Fruit fly (Drosophila melanogaster) whole organism, embryonic: ENCODE data around the gene hook.

ENCODE experiments used
- B-H1 ChIP-seq: fragments of 200-800 bp; sonication (Bioruptor generic); IDR thresholded peaks from 3 replicates; pipeline ENCODE4 v1.3.6; 2022; ENCODE audit warnings: missing biosample characterization, missing genetic modification characterization
- CG10431 ChIP-seq: fragments of 200-800 bp; sonication (Bioruptor generic); optimal IDR thresholded peaks from 3 replicates; lab custom pipeline; 2018; ENCODE audit warnings: missing biosample characterization, mild to moderate bottlenecking, missing genetic modification characterization
- CG12219 ChIP-seq: fragments of 200-800 bp; sonication (Bioruptor generic); optimal IDR thresholded peaks from 3 replicates; lab custom pipeline; 2018; ENCODE audit warnings: missing biosample characterization, mild to moderate bottlenecking, missing genetic modification characterization
- CG12299 ChIP-seq: fragments of 200-800 bp; sonication (Bioruptor generic); optimal IDR thresholded peaks from 2 replicates; lab custom pipeline; 2018; ENCODE audit warnings: missing biosample characterization, mild to moderate bottlenecking, missing genetic modification characterization
- CG13894 ChIP-seq: fragments of 200-800 bp; sonication (Bioruptor generic); optimal IDR thresholded peaks from 3 replicates; lab custom pipeline; 2018; ENCODE audit warnings: missing biosample characterization, mild to moderate bottlenecking, missing genetic modification characterization, moderate library complexity
- CG14014 ChIP-seq: fragments of 200-800 bp; sonication (Bioruptor generic); IDR thresholded peaks from 2 replicates; pipeline ENCODE4 v1.3.6; 2022; ENCODE audit warnings: missing biosample characterization, missing genetic modification characterization
- CG14860 ChIP-seq: fragments of 200-800 bp; sonication (Bioruptor generic); IDR thresholded peaks from 3 replicates; pipeline ENCODE4 v1.3.6; 2022; ENCODE audit warnings: missing biosample characterization, missing genetic modification characterization; ENCODE audit not compliant: partially characterized antibody
- CG14965 ChIP-seq: fragments of 200-800 bp; sonication (Bioruptor generic); optimal IDR thresholded peaks from 2 replicates; lab custom pipeline; 2016; ENCODE audit warnings: missing biosample characterization, missing genetic modification characterization, borderline replicate concordance
- CG1602 ChIP-seq: fragments of 200-800 bp; sonication (Bioruptor generic); optimal IDR thresholded peaks from 3 replicates; lab custom pipeline; 2016; ENCODE audit warnings: missing biosample characterization, missing genetic modification characterization
- CG2199 ChIP-seq: fragments of 200-800 bp; sonication (Bioruptor generic); IDR thresholded peaks from 3 replicates; pipeline ENCODE4 v1.3.6; 2022; ENCODE audit warnings: missing biosample characterization, missing genetic modification characterization
- CG32767 ChIP-seq: fragments of 200-800 bp; sonication (Bioruptor generic); IDR thresholded peaks from 2 replicates; pipeline ENCODE4 v1.3.6; 2022; ENCODE audit warnings: missing biosample characterization, missing genetic modification characterization
- CG3995 ChIP-seq: fragments of 200-800 bp; sonication (Bioruptor generic); optimal IDR thresholded peaks from 3 replicates; lab custom pipeline; 2016; ENCODE audit warnings: missing biosample characterization, missing genetic modification characterization
- CG42726 ChIP-seq: fragments of 200-800 bp; sonication (Bioruptor generic); IDR thresholded peaks from 2 replicates; pipeline ENCODE4 v1.3.6; 2022; ENCODE audit warnings: missing biosample characterization, missing genetic modification characterization; ENCODE audit not compliant: partially characterized antibody
- CG4854 ChIP-seq: fragments of 200-800 bp; sonication (Bioruptor generic); optimal IDR thresholded peaks from 2 replicates; lab custom pipeline; 2016; ENCODE audit warnings: missing biosample characterization, missing genetic modification characterization, inconsistent platforms
- CG5953 ChIP-seq: fragments of 200-800 bp; sonication (Bioruptor generic); IDR thresholded peaks from 2 replicates; pipeline ENCODE4 v1.3.6; 2022; ENCODE audit warnings: missing biosample characterization, missing genetic modification characterization
- CG6854 ChIP-seq: fragments of 200-800 bp; sonication (Bioruptor generic); optimal IDR thresholded peaks from 3 replicates; lab custom pipeline; 2017; ENCODE audit warnings: missing biosample characterization, mild to moderate bottlenecking, missing genetic modification characterization
- CG7271 ChIP-seq: fragments of 200-800 bp; sonication (Bioruptor generic); optimal IDR thresholded peaks from 2 replicates; lab custom pipeline; 2018; ENCODE audit warnings: missing biosample characterization, mild to moderate bottlenecking, missing genetic modification characterization, moderate library complexity
- CG7357 ChIP-seq: fragments of 200-800 bp; sonication (Bioruptor generic); IDR thresholded peaks from 3 replicates; pipeline ENCODE4 v1.3.6; 2022; ENCODE audit warnings: missing biosample characterization, missing genetic modification characterization
- CG8924 ChIP-seq: fragments of 200-800 bp; optimal IDR thresholded peaks from 3 replicates; lab custom pipeline; 2019; ENCODE audit warnings: missing biosample characterization, mild to moderate bottlenecking, missing genetic modification characterization, moderate library complexity
- CG8944 ChIP-seq: fragments of 200-800 bp; sonication (Bioruptor generic); optimal IDR thresholded peaks from 3 replicates; lab custom pipeline; 2016; ENCODE audit warnings: missing biosample characterization, missing genetic modification characterization
- CG9727 ChIP-seq: fragments of 200-800 bp; sonication (Bioruptor generic); optimal IDR thresholded peaks from 3 replicates; lab custom pipeline; 2017; ENCODE audit warnings: missing biosample characterization, mild to moderate bottlenecking, missing genetic modification characterization
- D19B ChIP-seq: fragments of 200-800 bp; sonication (Bioruptor generic); optimal IDR thresholded peaks from 2 replicates; lab custom pipeline; 2017; ENCODE audit warnings: missing biosample characterization, mild to moderate bottlenecking, missing genetic modification characterization
- Doc2 ChIP-seq: fragments of 200-800 bp; sonication (Bioruptor generic); IDR thresholded peaks from 2 replicates; pipeline ENCODE4 v1.3.6; 2022; ENCODE audit warnings: missing biosample characterization, missing genetic modification characterization
- ERR ChIP-seq: fragments of 200-800 bp; sonication (Bioruptor generic); optimal IDR thresholded peaks from 2 replicates; lab custom pipeline; 2016; ENCODE audit warnings: missing biosample characterization, missing genetic modification characterization
- Fer3 ChIP-seq: fragments of 200-800 bp; sonication (Bioruptor generic); optimal IDR thresholded peaks from 2 replicates; lab custom pipeline; 2018; ENCODE audit warnings: missing biosample characterization, mild to moderate bottlenecking, missing genetic modification characterization, moderate library complexity
- Hr3 ChIP-seq: fragments of 200-800 bp; sonication (Bioruptor generic); optimal IDR thresholded peaks from 3 replicates; lab custom pipeline; 2016; ENCODE audit warnings: missing biosample characterization, missing genetic modification characterization
- Hr39 ChIP-seq: fragments of >200 bp; optimal IDR thresholded peaks from 2 replicates; lab custom pipeline; 2017
- Jarid2 ChIP-seq: fragments of 200-800 bp; sonication (Bioruptor generic); optimal IDR thresholded peaks from 3 replicates; lab custom pipeline; 2017; ENCODE audit warnings: mild to moderate bottlenecking, missing biosample characterization, missing genetic modification reagents, missing genetic modification characterization
- Lim3 ChIP-seq: fragments of 200-800 bp; sonication (Bioruptor generic); IDR thresholded peaks from 2 replicates; pipeline ENCODE4 v1.3.6; 2022; ENCODE audit warnings: missing biosample characterization, missing genetic modification characterization
- Mad ChIP-seq: fragments of 200-800 bp; sonication (Bioruptor generic); optimal IDR thresholded peaks from 2 replicates; lab custom pipeline; 2016; ENCODE audit warnings: missing biosample characterization, missing genetic modification characterization
- Myb ChIP-seq: fragments of 200-800 bp; sonication (Bioruptor generic); optimal IDR thresholded peaks from 2 replicates; lab custom pipeline; 2016; ENCODE audit warnings: missing biosample characterization, missing genetic modification characterization
- Rx ChIP-seq: fragments of 200-800 bp; sonication (Bioruptor generic); IDR thresholded peaks from 2 replicates; pipeline ENCODE4 v1.3.6; 2022; ENCODE audit warnings: missing biosample characterization, missing genetic modification characterization
- aop ChIP-seq: fragments of 200-800 bp; sonication (Bioruptor generic); IDR thresholded peaks from 2 replicates; pipeline ENCODE4 v1.3.6; 2022; ENCODE audit warnings: missing biosample characterization, missing genetic modification characterization
- bigmax ChIP-seq: fragments of 200-800 bp; sonication (Bioruptor generic); optimal IDR thresholded peaks from 2 replicates; lab custom pipeline; 2018; ENCODE audit warnings: missing biosample characterization, mild to moderate bottlenecking, missing genetic modification characterization
- cato ChIP-seq: fragments of 200-800 bp; sonication (Bioruptor generic); optimal IDR thresholded peaks from 2 replicates; lab custom pipeline; 2016; ENCODE audit warnings: missing biosample characterization, missing genetic modification characterization, borderline replicate concordance
- croc ChIP-seq: fragments of 200-800 bp; sonication (Bioruptor generic); conservative IDR thresholded peaks from 3 replicates; pipeline ENCODE4 v1.3.6; 2022; ENCODE audit warnings: missing biosample characterization, missing genetic modification characterization
- ems ChIP-seq: fragments of 200-800 bp; sonication (Bioruptor generic); optimal IDR thresholded peaks from 3 replicates; lab custom pipeline; 2016; ENCODE audit warnings: missing biosample characterization, missing genetic modification characterization
- gem ChIP-seq: fragments of 200-800 bp; sonication (Bioruptor generic); optimal IDR thresholded peaks from 2 replicates; lab custom pipeline; 2019; ENCODE audit warnings: missing biosample characterization, mild to moderate bottlenecking, missing genetic modification characterization, moderate library complexity
- gfzf ChIP-seq: fragments of 200-800 bp; sonication (Bioruptor generic); optimal IDR thresholded peaks from 2 replicates; lab custom pipeline; 2016; ENCODE audit warnings: missing biosample characterization, mild to moderate bottlenecking, missing genetic modification characterization, moderate library complexity
- gt ChIP-seq: fragments of 200-800 bp; sonication (Bioruptor generic); IDR thresholded peaks from 2 replicates; pipeline ENCODE4 v1.3.6; 2022; ENCODE audit warnings: missing biosample characterization, missing genetic modification characterization
- hbn ChIP-seq: fragments of 200-800 bp; sonication (Bioruptor generic); IDR thresholded peaks from 2 replicates; pipeline ENCODE4 v1.3.6; 2022; ENCODE audit warnings: missing biosample characterization, missing genetic modification characterization; ENCODE audit not compliant: partially characterized antibody
- p53 ChIP-seq: fragments of 200-800 bp; sonication (Bioruptor generic); optimal IDR thresholded peaks from 2 replicates; lab custom pipeline; 2016; ENCODE audit warnings: missing biosample characterization, missing genetic modification characterization
- prd ChIP-seq, 3 experiments: fragments of >200 bp in 2 of 3; fragments of 200-800 bp in 1 of 3; sonication (Bioruptor generic) in 1 of 3; optimal IDR thresholded peaks in 2 of 3; IDR thresholded peaks in 1 of 3; 2 replicates in 2 of 3; 3 replicates in 1 of 3; pipeline versions ENCODE4 v1.3.6 to Lab custom; 2017 to 2022; ENCODE audit warnings: missing biosample characterization in 1 of 3, missing genetic modification characterization in 1 of 3
- run ChIP-seq: fragments of 200-800 bp; sonication (Bioruptor generic); optimal IDR thresholded peaks from 3 replicates; lab custom pipeline; 2018; ENCODE audit warnings: missing biosample characterization, mild to moderate bottlenecking, missing genetic modification characterization
- sc ChIP-seq, 3 experiments: fragments of >200 bp in 2 of 3; fragments of 200-800 bp in 1 of 3; sonication (Bioruptor generic) in 1 of 3; optimal IDR thresholded peaks; 2 replicates in 2 of 3; 3 replicates in 1 of 3; lab custom pipeline; 2017; ENCODE audit warnings: mild to moderate bottlenecking in 1 of 3, missing biosample characterization in 1 of 3, missing genetic modification characterization in 1 of 3, missing genetic modification reagents in 1 of 3
- schlank ChIP-seq: fragments of 200-800 bp; sonication (Bioruptor generic); optimal IDR thresholded peaks from 2 replicates; lab custom pipeline; 2018; ENCODE audit warnings: missing biosample characterization, mild to moderate bottlenecking, missing genetic modification characterization
- sd ChIP-seq: fragments of 200-800 bp; sonication (Bioruptor generic); optimal IDR thresholded peaks from 3 replicates; lab custom pipeline; 2018; ENCODE audit warnings: missing biosample characterization, mild to moderate bottlenecking, missing genetic modification characterization, moderate library complexity
- tll ChIP-seq, 2 experiments: fragments of 200-800 bp in 1 of 2; fragments of >200 bp in 1 of 2; sonication (Bioruptor generic) in 1 of 2; optimal IDR thresholded peaks; 2 replicates each; lab custom pipeline; 2017 to 2019; ENCODE audit warnings: missing biosample characterization in 2 of 2, missing genetic modification characterization in 2 of 2, mild to moderate bottlenecking in 1 of 2, moderate library complexity in 1 of 2
- zfh1 ChIP-seq: fragments of 200-800 bp; sonication (Bioruptor generic); IDR thresholded peaks from 3 replicates; pipeline ENCODE4 v1.3.6; 2022; ENCODE audit warnings: missing biosample characterization, missing genetic modification characterization

The hook gene

dm6 chr2L:19045111-19045560 lies 11.8 kb upstream of the hook start, which contains the start of the genes Ttc19 and Acn (continued):
- TF ChIP-seq CG4854 (GFP tag; lab: Kevin White, UChicago) (peak; percentile 78), run (tag; lab: Kevin White, UChicago) (no peak), CG32767 (GFP tag; lab: Robert Waterston, UW) (peak; percentile 50), CG42726 (GFP tag; lab: Robert Waterston, UW) (peak; percentile 92), D19B (GFP tag; lab: Kevin White, UChicago) (peak; percentile 44), Mad (GFP tag; lab: Kevin White, UChicago) (peak; percentile 81), CG14860 (GFP tag; lab: Robert Waterston, UW) (peak; percentile 96), B-H1 (GFP tag; lab: Robert Waterston, UW) (peak; percentile 70), ERR (peak; percentile 73), CG1602 (GFP tag; lab: Kevin White, UChicago) (peak; percentile 83), cato (GFP tag; lab: Kevin White, UChicago) (peak; percentile 68), CG7271 (peak; percentile 74), sd (no peak), Doc2 (GFP tag; lab: Robert Waterston, UW) (no peak), hbn (peak; percentile 94), gfzf (GFP tag; lab: Kevin White, UChicago) (peak; percentile 37), Hr3 (GFP tag; lab: Kevin White, UChicago) (peak; percentile 81), schlank (tag; lab: Kevin White, UChicago) (peak; percentile 62), zfh1 (GFP tag; lab: Robert Waterston, UW) (peak; percentile 90), gt (0 out of 2 replicates have a peak, but pooled peaks have one; percentile 40), ems (peak; percentile 85), CG6854 (GFP tag; lab: Kevin White, UChicago) (peak; percentile 33), tll (GFP tag; optimal IDR thresholded peaks at IDR 0.05; lab: Kevin White, UChicago) (no peak), Jarid2 (no peak), CG7357 (GFP tag; lab: Robert Waterston, UW) (peak; percentile 49; the same call in 1 of the 3 replicates), CG9727 (GFP tag; lab: Kevin White, UChicago) (peak; percentile 86), Hr39 (no peak), CG13894 (no peak), CG14965 (GFP tag; lab: Kevin White, UChicago) (peak; percentile 18), CG3995 (GFP tag; lab: Kevin White, UChicago) (peak; percentile 16), Lim3 (peak; percentile 46; the same call in 1 of the 2 replicates), croc (GFP tag; lab: Robert Waterston, UW) (peak; percentile 56; the same call in 1 of the 3 replicates), CG12299 (tag; lab: Kevin White, UChicago) (peak; percentile 51), Myb (GFP tag; lab: Kevin White, UChicago) (peak; percentile 88), gem (tag; lab: Kevin White, UChicago) (peak; percentile 88), prd (optimal IDR thresholded peaks at IDR 0.05; lab: Kevin White, UChicago) (no peak), prd (GFP tag; IDR thresholded peaks at IDR 0.05; lab: Robert Waterston, UW) (peak; percentile 89), CG5953 (0 out of 2 replicates have a peak, but pooled peaks have one; percentile 25), CG8944 (GFP tag; lab: Kevin White, UChicago) (peak; percentile 91), CG8924 (tag; lab: Kevin White, UChicago) (peak; percentile 85), aop (GFP tag; lab: Robert Waterston, UW) (0 out of 2 replicates have a peak, but pooled peaks have one; percentile 20), CG12219 (peak; percentile 59), CG14014 (peak; percentile 78), bigmax (GFP tag; lab: Kevin White, UChicago) (no peak), sc (optimal IDR thresholded peaks at IDR 0.05; lab: Kevin White, UChicago) (no peak), sc (GFP tag; optimal IDR thresholded peaks at IDR 0.05; lab: Kevin White, UChicago) (peak; percentile 32), CG2199 (GFP tag; lab: Robert Waterston, UW) (no peak), Rx (GFP tag; lab: Robert Waterston, UW) (peak; percentile 53; the same call in 1 of the 2 replicates), p53 (GFP tag; lab: Kevin White, UChicago) (peak; percentile 65), Fer3 (tag; lab: Kevin White, UChicago) (peak; percentile 80), CG10431 (peak; percentile 27)
